Worm (Caenorhabditis elegans) whole organism, young adult: ENCODE data around the gene srbc-10.

Experiments used
- Y95B8A.8 ChIP-seq: fragments of 200-800 bp; sonication (Bioruptor generic); IDR thresholded peaks from 2 replicates; pipeline ENCODE4 v1.3.6; 2022; ENCODE audit warnings: missing genetic modification reagents, missing genetic modification characterization, missing compliant biosample characterization
- akir-1 ChIP-seq: fragments of 200-800 bp; sonication (Bioruptor generic); optimal IDR thresholded peaks from 2 replicates; lab custom pipeline; 2018; ENCODE audit warnings: mild to moderate bottlenecking, missing genetic modification characterization, moderate library complexity, missing compliant biosample characterization
- zfh-2 ChIP-seq: fragments of 200-800 bp; sonication (Bioruptor generic); conservative IDR thresholded peaks from 2 replicates; pipeline ENCODE4 v1.3.6; 2022; ENCODE audit warnings: missing genetic modification reagents, missing genetic modification characterization, missing compliant biosample characterization

ce11 chrV:7480949-7481348 is 11.9 kb downstream of the srbc-10 start, which contains the start of gene C18B10.6:
- TF ChIP-seq zfh-2, result no peak
- TF ChIP-seq akir-1 (GFP tag; lab: Kevin White, UChicago), result no peak
- TF ChIP-seq Y95B8A.8 (GFP tag; lab: Robert Waterston, UW), result no peak
